Fruit fly (Drosophila melanogaster) whole organism, embryonic: ENCODE results near the gene AstA.
A peak's percentile ranks its signal among the peaks of the same experiment; 100 is the strongest.

Experiments used
- Adf1 ChIP-seq: fragments of 200-800 bp; sonication (Bioruptor generic); IDR thresholded peaks from 2 replicates; pipeline ENCODE4 v1.3.6; 2022; ENCODE audit warnings: missing biosample characterization, missing genetic modification characterization
- Awh ChIP-seq: fragments of 200-800 bp; sonication (Bioruptor generic); IDR thresholded peaks from 2 replicates; pipeline ENCODE4, ENCODE4 v1.3.6; 2022; ENCODE audit warnings: missing biosample characterization, missing genetic modification characterization
- BEAF-32 ChIP-seq: fragments of 200-800 bp; sonication (Bioruptor generic); optimal IDR thresholded peaks from 3 replicates; lab custom pipeline; 2017; ENCODE audit warnings: missing biosample characterization, missing genetic modification characterization, mild to moderate bottlenecking, moderate library complexity, missing genetic modification reagents
- Bteb2 ChIP-seq: fragments of 200-800 bp; sonication (Bioruptor generic); optimal IDR thresholded peaks from 2 replicates; lab custom pipeline; 2016; ENCODE audit warnings: missing biosample characterization, missing genetic modification characterization
- CG11398 ChIP-seq: fragments of 200-800 bp; sonication (Bioruptor generic); optimal IDR thresholded peaks from 2 replicates; lab custom pipeline; 2016; ENCODE audit warnings: missing biosample characterization, missing genetic modification characterization
- CG12299 ChIP-seq: fragments of 200-800 bp; sonication (Bioruptor generic); optimal IDR thresholded peaks from 2 replicates; lab custom pipeline; 2018; ENCODE audit warnings: missing biosample characterization, mild to moderate bottlenecking, missing genetic modification characterization
- CG12942 ChIP-seq: fragments of 200-800 bp; sonication (Bioruptor generic); optimal IDR thresholded peaks from 3 replicates; lab custom pipeline; 2016; ENCODE audit warnings: missing biosample characterization, missing genetic modification characterization
- CG13424 ChIP-seq: fragments of 200-800 bp; sonication (Bioruptor generic); optimal IDR thresholded peaks from 2 replicates; lab custom pipeline; 2019; ENCODE audit warnings: missing biosample characterization, mild to moderate bottlenecking, missing genetic modification characterization, moderate library complexity
- CG13894 ChIP-seq: fragments of 200-800 bp; sonication (Bioruptor generic); optimal IDR thresholded peaks from 3 replicates; lab custom pipeline; 2018; ENCODE audit warnings: missing biosample characterization, mild to moderate bottlenecking, missing genetic modification characterization, moderate library complexity
- CG2116 ChIP-seq: fragments of 200-800 bp; sonication (Bioruptor generic); optimal IDR thresholded peaks from 3 replicates; lab custom pipeline; 2018; ENCODE audit warnings: missing biosample characterization, mild to moderate bottlenecking, missing genetic modification characterization
- CG2678 ChIP-seq: fragments of 200-800 bp; sonication (Bioruptor generic); optimal IDR thresholded peaks from 3 replicates; lab custom pipeline; 2019; ENCODE audit warnings: missing biosample characterization, mild to moderate bottlenecking, missing genetic modification characterization, moderate library complexity
- CG2875 ChIP-seq: fragments of 200-800 bp; sonication (Bioruptor generic); optimal IDR thresholded peaks from 2 replicates; lab custom pipeline; 2017; ENCODE audit warnings: missing biosample characterization, mild to moderate bottlenecking, missing genetic modification characterization, missing genetic modification reagents
- CG32772 ChIP-seq: fragments of 200-800 bp; sonication (Bioruptor generic); IDR thresholded peaks from 2 replicates; pipeline ENCODE4 v1.3.6; 2022; ENCODE audit warnings: missing biosample characterization, missing genetic modification characterization
- CG33557 ChIP-seq: fragments of 200-800 bp; sonication (Bioruptor generic); optimal IDR thresholded peaks from 2 replicates; lab custom pipeline; 2019; ENCODE audit warnings: missing biosample characterization, mild to moderate bottlenecking, missing genetic modification characterization, moderate library complexity
- CG3407 ChIP-seq: fragments of 200-800 bp; sonication (Bioruptor generic); optimal IDR thresholded peaks from 2 replicates; lab custom pipeline; 2018; ENCODE audit warnings: missing biosample characterization, mild to moderate bottlenecking, missing genetic modification characterization
- CG6272 ChIP-seq: fragments of 200-800 bp; sonication (Bioruptor generic); IDR thresholded peaks from 2 replicates; pipeline ENCODE4 v1.3.6; 2022; ENCODE audit warnings: missing biosample characterization, missing genetic modification characterization
- CG6765 ChIP-seq: fragments of 200-800 bp; sonication (Bioruptor generic); optimal IDR thresholded peaks from 3 replicates; lab custom pipeline; 2017; ENCODE audit warnings: missing biosample characterization, mild to moderate bottlenecking, missing genetic modification characterization
- CTCF ChIP-seq: fragments of 200-800 bp; sonication (Bioruptor generic); optimal IDR thresholded peaks from 2 replicates; lab custom pipeline; 2017; ENCODE audit warnings: missing biosample characterization, mild to moderate bottlenecking, missing genetic modification characterization, moderate library complexity
- ERR ChIP-seq: fragments of 200-800 bp; sonication (Bioruptor generic); optimal IDR thresholded peaks from 2 replicates; lab custom pipeline; 2016; ENCODE audit warnings: missing biosample characterization, missing genetic modification characterization
- Elba2 ChIP-seq: fragments of 200-800 bp; sonication (Bioruptor generic); optimal IDR thresholded peaks from 3 replicates; lab custom pipeline; 2016; ENCODE audit warnings: missing biosample characterization, missing genetic modification characterization
- Fer2 ChIP-seq: fragments of 200-800 bp; sonication (Bioruptor generic); optimal IDR thresholded peaks from 2 replicates; lab custom pipeline; 2018; ENCODE audit warnings: missing biosample characterization, mild to moderate bottlenecking, missing genetic modification characterization, moderate library complexity
- HmgD ChIP-seq: fragments of 200-800 bp; sonication (Bioruptor generic); optimal IDR thresholded peaks from 3 replicates; lab custom pipeline; 2016; ENCODE audit warnings: missing biosample characterization, missing genetic modification characterization
- Lhr ChIP-seq: fragments of 200-800 bp; sonication (Bioruptor generic); optimal IDR thresholded peaks from 3 replicates; lab custom pipeline; 2017; ENCODE audit warnings: mild to moderate bottlenecking, missing biosample characterization, missing genetic modification reagents, missing genetic modification characterization
- MESR4 ChIP-seq: fragments of 200-800 bp; sonication (Bioruptor generic); optimal IDR thresholded peaks from 2 replicates; lab custom pipeline; 2018; ENCODE audit warnings: missing biosample characterization, mild to moderate bottlenecking, missing genetic modification characterization, moderate library complexity
- Myb ChIP-seq: fragments of 200-800 bp; sonication (Bioruptor generic); optimal IDR thresholded peaks from 2 replicates; lab custom pipeline; 2016; ENCODE audit warnings: missing biosample characterization, missing genetic modification characterization
- Nf-YA ChIP-seq: fragments of 200-800 bp; sonication (Bioruptor generic); IDR thresholded peaks from 2 replicates; pipeline ENCODE4 v1.3.6; 2022; ENCODE audit warnings: missing biosample characterization, missing genetic modification characterization
- Ptx1 ChIP-seq: fragments of 200-800 bp; sonication (Bioruptor generic); IDR thresholded peaks from 2 replicates; pipeline ENCODE4 v1.3.6; 2022; ENCODE audit warnings: missing biosample characterization, missing genetic modification characterization
- Rfx ChIP-seq: fragments of 200-800 bp; sonication (Bioruptor generic); IDR thresholded peaks from 2 replicates; pipeline ENCODE4 v1.3.6; 2022; ENCODE audit warnings: missing biosample characterization, missing genetic modification characterization
- Rx ChIP-seq: fragments of 200-800 bp; sonication (Bioruptor generic); IDR thresholded peaks from 2 replicates; pipeline ENCODE4 v1.3.6; 2022; ENCODE audit warnings: missing biosample characterization, missing genetic modification characterization
- Side ChIP-seq: fragments of 200-800 bp; sonication (Bioruptor generic); optimal IDR thresholded peaks from 2 replicates; lab custom pipeline; 2016; ENCODE audit warnings: missing biosample characterization, missing genetic modification characterization
- Sin3A ChIP-seq: fragments of >200 bp; optimal IDR thresholded peaks from 2 replicates; lab custom pipeline; 2018
- Stat92E ChIP-seq, 3 experiments: fragments of >200 bp in 2 of 3; fragments of 200-800 bp in 1 of 3; sonication (Bioruptor generic) in 1 of 3; optimal IDR thresholded peaks; 2 replicates each; lab custom pipeline; 2017 to 2019; ENCODE audit warnings: missing biosample characterization in 3 of 3, missing genetic modification characterization in 3 of 3, mild to moderate bottlenecking in 1 of 3, moderate library complexity in 1 of 3
- abd-A ChIP-seq: fragments of 200-800 bp; sonication (Bioruptor generic); optimal IDR thresholded peaks from 3 replicates; lab custom pipeline; 2019; ENCODE audit warnings: missing biosample characterization, mild to moderate bottlenecking, missing genetic modification characterization, moderate library complexity
- ap ChIP-seq: fragments of 200-800 bp; sonication (Bioruptor generic); IDR thresholded peaks from 2 replicates; pipeline ENCODE4 v1.3.6; 2022; ENCODE audit warnings: missing biosample characterization, missing genetic modification characterization
- bcd ChIP-seq: fragments of 200-800 bp; sonication (Bioruptor generic); optimal IDR thresholded peaks from 2 replicates; lab custom pipeline; 2017; ENCODE audit warnings: missing biosample characterization, mild to moderate bottlenecking, missing genetic modification characterization
- br ChIP-seq: fragments of >200 bp; optimal IDR thresholded peaks from 2 replicates; lab custom pipeline; 2017
- crc ChIP-seq: fragments of 200-800 bp; sonication (Bioruptor generic); optimal IDR thresholded peaks from 2 replicates; lab custom pipeline; 2016; ENCODE audit warnings: missing biosample characterization, missing genetic modification characterization
- dimm ChIP-seq: fragments of 200-800 bp; sonication (Bioruptor generic); IDR thresholded peaks from 2 replicates; pipeline ENCODE4 v1.3.6; 2022; ENCODE audit warnings: missing biosample characterization, missing genetic modification characterization
- dmrt11E ChIP-seq: fragments of 200-800 bp; sonication (Bioruptor generic); optimal IDR thresholded peaks from 3 replicates; lab custom pipeline; 2018; ENCODE audit warnings: missing biosample characterization, mild to moderate bottlenecking, missing genetic modification characterization, moderate library complexity
- gfzf ChIP-seq: fragments of 200-800 bp; sonication (Bioruptor generic); optimal IDR thresholded peaks from 2 replicates; lab custom pipeline; 2016; ENCODE audit warnings: missing biosample characterization, mild to moderate bottlenecking, missing genetic modification characterization, moderate library complexity
- lab ChIP-seq: fragments of 200-800 bp; sonication (Bioruptor generic); optimal IDR thresholded peaks from 3 replicates; lab custom pipeline; 2017; ENCODE audit warnings: missing biosample characterization, missing genetic modification characterization, mild to moderate bottlenecking, moderate library complexity, missing genetic modification reagents
- nerfin-2 ChIP-seq: fragments of 200-800 bp; sonication (Bioruptor generic); IDR thresholded peaks from 2 replicates; pipeline ENCODE4 v1.3.6; 2022; ENCODE audit warnings: missing biosample characterization, missing genetic modification characterization; ENCODE audit not compliant: partially characterized antibody
- p53 ChIP-seq: fragments of 200-800 bp; sonication (Bioruptor generic); optimal IDR thresholded peaks from 2 replicates; lab custom pipeline; 2016; ENCODE audit warnings: missing biosample characterization, missing genetic modification characterization
- pan ChIP-seq, 4 experiments: fragments of >200 bp in 3 of 4; fragments of 200-800 bp in 1 of 4; sonication (Bioruptor generic) in 1 of 4; optimal IDR thresholded peaks in 3 of 4; IDR thresholded peaks in 1 of 4; 2 replicates each; pipeline versions ENCODE4 v1.3.6 to Lab custom; 2017 to 2022; ENCODE audit warnings: missing biosample characterization in 2 of 4, missing genetic modification characterization in 2 of 4, mixed read lengths in 1 of 4
- pb ChIP-seq: fragments of 200-800 bp; sonication (Bioruptor generic); optimal IDR thresholded peaks from 3 replicates; lab custom pipeline; 2016; ENCODE audit warnings: missing biosample characterization, missing genetic modification characterization
- psq ChIP-seq: fragments of 200-800 bp; sonication (Bioruptor generic); optimal IDR thresholded peaks from 2 replicates; lab custom pipeline; 2017; ENCODE audit warnings: missing biosample characterization, missing genetic modification characterization
- ranshi ChIP-seq: fragments of 200-800 bp; sonication (Bioruptor generic); IDR thresholded peaks from 2 replicates; pipeline ENCODE4 v1.3.6; 2022; ENCODE audit warnings: missing biosample characterization, missing genetic modification characterization
- schlank ChIP-seq: fragments of 200-800 bp; sonication (Bioruptor generic); optimal IDR thresholded peaks from 2 replicates; lab custom pipeline; 2018; ENCODE audit warnings: missing biosample characterization, mild to moderate bottlenecking, missing genetic modification characterization
- sens-2 ChIP-seq: fragments of 200-800 bp; sonication (Bioruptor generic); IDR thresholded peaks from 2 replicates; pipeline ENCODE4 v1.3.6; 2022; ENCODE audit warnings: missing biosample characterization, missing genetic modification characterization
- slou ChIP-seq: fragments of 200-800 bp; sonication (Bioruptor generic); optimal IDR thresholded peaks from 3 replicates; lab custom pipeline; 2016; ENCODE audit warnings: missing biosample characterization, missing genetic modification characterization
- trh ChIP-seq: fragments of 200-800 bp; sonication (Bioruptor generic); optimal IDR thresholded peaks from 2 replicates; lab custom pipeline; 2016; ENCODE audit warnings: missing biosample characterization, missing genetic modification characterization
- unpg ChIP-seq: fragments of 200-800 bp; sonication (Bioruptor generic); optimal IDR thresholded peaks from 3 replicates; lab custom pipeline; 2018; ENCODE audit warnings: missing biosample characterization, mild to moderate bottlenecking, missing genetic modification characterization, moderate library complexity
- wor ChIP-seq: fragments of 200-800 bp; sonication (Bioruptor generic); IDR thresholded peaks from 2 replicates; pipeline ENCODE4 v1.3.6; 2022; ENCODE audit warnings: missing biosample characterization, missing genetic modification characterization

The AstA gene

DNA sequence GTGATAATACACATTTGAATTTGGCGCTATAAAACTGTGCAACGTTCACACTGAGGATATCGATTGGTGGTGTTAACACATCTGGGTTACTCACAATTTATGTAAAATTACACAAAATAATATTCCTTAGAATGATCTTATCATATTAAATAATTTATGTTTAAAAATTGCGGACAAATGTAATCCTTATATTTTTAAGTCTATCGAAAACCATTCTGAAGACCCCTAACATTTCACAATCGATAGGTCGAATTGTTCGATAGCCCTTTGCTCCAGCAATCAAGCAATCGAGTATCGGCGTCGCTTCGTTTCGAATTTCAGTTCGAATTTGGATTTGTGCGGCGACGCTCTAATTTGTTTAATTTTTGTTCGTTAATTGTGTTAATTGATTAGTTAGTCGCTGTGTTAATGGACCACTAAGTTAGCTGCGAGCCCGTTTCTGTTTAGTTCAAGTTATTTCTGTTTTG, 11.3 kb downstream of the AstA start, which contains the start of gene asp (continued):
- TF ChIP-seq Lhr (GFP tag; lab: Kevin White, UChicago) (no peak), CTCF (no peak), HmgD (GFP tag; lab: Kevin White, UChicago) (no peak), BEAF-32 (peak; percentile 77), CG11398 (GFP tag; lab: Kevin White, UChicago) (no peak), CG2875 (GFP tag; lab: Kevin White, UChicago) (no peak), Rx (GFP tag; lab: Robert Waterston, UW) (no peak), Fer2 (no peak), dimm (GFP tag; lab: Robert Waterston, UW) (no peak), Bteb2 (GFP tag; lab: Kevin White, UChicago) (no peak), ap (GFP tag; lab: Robert Waterston, UW) (no peak), Elba2 (no peak), Adf1 (GFP tag; lab: Robert Waterston, UW) (no peak), pb (GFP tag; lab: Kevin White, UChicago) (no peak), slou (GFP tag; lab: Kevin White, UChicago) (no peak), CG6765 (GFP tag; lab: Kevin White, UChicago) (no peak), Awh (no peak), sens-2 (GFP tag; lab: Robert Waterston, UW) (no peak), p53 (GFP tag; lab: Kevin White, UChicago) (no peak), br (lab: Kevin White, UChicago) (no peak), CG2116 (GFP tag; lab: Kevin White, UChicago) (peak; percentile 92), lab (no peak), CG12299 (tag; lab: Kevin White, UChicago) (no peak), CG2678 (tag; lab: Kevin White, UChicago) (no peak), abd-A (tag; lab: Kevin White, UChicago) (no peak), Sin3A (lab: Kevin White, UChicago) (peak; percentile 27), CG13894 (no peak), dmrt11E (tag; lab: Kevin White, UChicago) (peak; percentile 33), Side (GFP tag; lab: Kevin White, UChicago) (no peak), CG6272 (no peak), ERR (no peak), CG32772 (GFP tag; lab: Robert Waterston, UW) (no peak), Rfx (GFP tag; lab: Robert Waterston, UW) (no peak), trh (no peak), Ptx1 (GFP tag; lab: Robert Waterston, UW) (no peak), Nf-YA (GFP tag; lab: Robert Waterston, UW) (no peak), crc (no peak), Stat92E (GFP tag; optimal IDR thresholded peaks at IDR 0.05; lab: Kevin White, UChicago) (no peak), CG33557 (GFP tag; lab: Kevin White, UChicago) (no peak), bcd (no peak), CG3407 (GFP tag; lab: Kevin White, UChicago) (no peak), pan (optimal IDR thresholded peaks at IDR 0.05; lab: Kevin White, UChicago) (no peak), pan (GFP tag; optimal IDR thresholded peaks at IDR 0.05 in 1 of 2, IDR thresholded peaks at IDR 0.05 in 1 of 2) (no peak), MESR4 (GFP tag; lab: Kevin White, UChicago) (no peak), nerfin-2 (GFP tag; lab: Robert Waterston, UW) (peak; percentile 87), unpg (GFP tag; lab: Kevin White, UChicago) (no peak), psq (GFP tag; lab: Kevin White, UChicago) (no peak), CG12942 (GFP tag; lab: Kevin White, UChicago) (no peak), CG13424 (tag; lab: Kevin White, UChicago) (no peak), gfzf (GFP tag; lab: Kevin White, UChicago) (peak; percentile 29), wor (no peak), ranshi (GFP tag; lab: Robert Waterston, UW) (no peak), Myb (GFP tag; lab: Kevin White, UChicago) (peak; percentile 68), schlank (tag; lab: Kevin White, UChicago) (no peak)
